Worm (Caenorhabditis elegans) whole organism, L3 larva: ENCODE measurements around the gene T23F11.4.

ENCODE experiments used
- R02D3.7 ChIP-seq: fragments of 150-350 bp; optimal IDR thresholded peaks from 2 replicates; lab custom pipeline; 2014; ENCODE audit warnings: missing biosample characterization, missing genetic modification characterization
- ZK546.5 ChIP-seq: sonication (generic microtip); optimal IDR thresholded peaks from 2 replicates; lab custom pipeline; 2017; ENCODE audit warnings: missing biosample characterization, missing genetic modification characterization
- ama-1 ChIP-seq: fragments of 150-350 bp; optimal IDR thresholded peaks from 2 replicates; lab custom pipeline; 2018
- ceh-28 ChIP-seq: fragments of 150-350 bp; optimal IDR thresholded peaks from 2 replicates; lab custom pipeline; 2014; ENCODE audit warnings: missing biosample characterization, missing genetic modification reagents, missing genetic modification characterization
- ceh-9 ChIP-seq: sonication (generic microtip); optimal IDR thresholded peaks from 2 replicates; lab custom pipeline; 2018; ENCODE audit warnings: missing biosample characterization, missing genetic modification characterization
- egl-27 ChIP-seq: sonication (generic microtip); optimal IDR thresholded peaks from 4 replicates; lab custom pipeline; 2017; ENCODE audit warnings: missing biosample characterization, missing genetic modification reagents, missing genetic modification characterization
- elt-3 ChIP-seq, 3 experiments: fragments of 150-350 bp in 1 of 3; sonication (generic microtip) in 2 of 3; optimal IDR thresholded peaks; 2 replicates in 2 of 3; 4 replicates in 1 of 3; lab custom pipeline; 2014 to 2017; ENCODE audit warnings: missing biosample characterization in 3 of 3, missing genetic modification characterization in 3 of 3
- lin-15B ChIP-seq: fragments of 150-350 bp; optimal IDR thresholded peaks from 2 replicates; lab custom pipeline; 2014; ENCODE audit warnings: missing biosample characterization, missing genetic modification characterization
- pha-4 ChIP-seq: fragments of 150-350 bp; optimal IDR thresholded peaks from 2 replicates; lab custom pipeline; 2014; ENCODE audit warnings: missing biosample characterization, missing genetic modification reagents, missing genetic modification characterization
- skn-1 ChIP-seq: fragments of 150-350 bp; optimal IDR thresholded peaks from 2 replicates; lab custom pipeline; 2014; ENCODE audit warnings: missing biosample characterization, missing genetic modification characterization
- snpc-4 ChIP-seq: fragments of 150-350 bp; optimal IDR thresholded peaks from 2 replicates; lab custom pipeline; 2014; ENCODE audit warnings: missing biosample characterization, missing genetic modification characterization
- ztf-11 ChIP-seq: fragments of 150-350 bp; optimal IDR thresholded peaks from 2 replicates; lab custom pipeline; 2014; ENCODE audit warnings: missing biosample characterization, missing genetic modification characterization
- ztf-4 ChIP-seq: fragments of 150-350 bp; optimal IDR thresholded peaks from 2 replicates; lab custom pipeline; 2014; ENCODE audit warnings: missing biosample characterization, missing genetic modification characterization

ce11 chrIII:4687134-4687533, 22.0 kb upstream of the T23F11.4 start:
- TF ChIP-seq elt-3 (tag; optimal IDR thresholded peaks at IDR 0.05; lab: Kevin White, UChicago) (no peak), ceh-28 (no peak), ama-1 (lab: Kevin White, UChicago) (no peak), ceh-9 (tag; lab: Kevin White, UChicago) (no peak), ztf-4 (tag; lab: Kevin White, UChicago) (no peak), egl-27 (tag; lab: Kevin White, UChicago) (no peak), lin-15B (no peak), ZK546.5 (tag; lab: Kevin White, UChicago) (no peak), skn-1 (tag; lab: Kevin White, UChicago) (no peak), pha-4 (tag; lab: Kevin White, UChicago) (no peak), R02D3.7 (no peak), ztf-11 (tag; lab: Kevin White, UChicago) (no peak), snpc-4 (no peak)
